Fruit fly (Drosophila melanogaster): ENCODE results near the gene B52.
A peak's percentile ranks its signal among the peaks of the same experiment; 100 is the strongest.

B52 gene

DNA sequence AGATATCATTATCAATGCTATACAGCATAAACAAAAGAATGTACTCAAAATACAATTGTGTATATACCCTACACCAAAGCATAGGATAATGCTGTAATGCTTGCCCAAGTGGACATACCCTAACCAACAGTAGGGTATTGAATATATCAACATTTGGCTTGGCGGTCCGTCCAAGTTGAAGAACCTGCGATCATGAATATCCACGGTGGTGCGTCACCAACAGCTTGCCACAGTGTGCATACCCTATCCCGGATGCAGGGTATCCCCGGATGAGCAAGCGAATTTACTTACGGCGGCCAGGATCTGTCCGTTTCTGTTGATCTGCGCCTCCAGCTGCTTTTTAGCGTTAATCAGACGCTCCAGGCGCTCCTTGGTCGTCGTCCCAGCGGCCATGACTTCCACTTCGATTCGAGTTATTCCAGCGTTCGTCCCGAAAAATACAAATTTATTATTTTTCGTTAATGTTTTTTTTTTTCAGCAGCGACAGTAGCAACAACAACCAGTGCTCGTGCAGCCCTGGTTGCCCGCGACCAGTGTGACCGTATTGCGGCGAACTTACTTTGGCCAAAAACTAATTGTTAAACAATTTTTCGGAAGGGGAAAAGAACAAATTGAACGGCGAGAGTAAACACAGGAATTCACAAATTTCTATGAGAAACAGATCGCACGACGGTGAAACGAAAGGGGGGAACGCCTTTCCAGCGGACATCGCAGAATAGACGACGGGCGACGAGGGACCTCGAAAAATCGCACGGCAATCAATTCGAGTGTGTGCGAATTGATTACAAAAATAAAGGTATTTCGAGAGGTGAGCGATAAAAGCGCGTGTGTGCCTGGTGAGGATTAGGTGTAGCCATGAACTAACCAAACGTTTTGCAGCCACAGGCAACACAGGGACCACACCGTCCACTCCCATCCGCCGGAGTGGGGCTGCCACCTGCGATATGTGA is 15.3 kb downstream of the B52 start, which contains the start of the genes Lkb1 and CG9588 (continued):
- TF ChIP-seq CG10565 (GFP tag; optimal IDR thresholded peaks at IDR 0.05) (no peak), fd102C (GFP tag; optimal IDR thresholded peaks at IDR 0.05) (no peak), CG1529 (GFP tag; optimal IDR thresholded peaks at IDR 0.05) (no peak), CG12104 (GFP tag; optimal IDR thresholded peaks at IDR 0.05) (no peak), yki (optimal IDR thresholded peaks at IDR 0.05) (no peak), Deaf1 (tag; optimal IDR thresholded peaks at IDR 0.05) (no peak), CG13894 (tag; optimal IDR thresholded peaks at IDR 0.05) (no peak), amos (GFP tag; IDR thresholded peaks at IDR 0.05; ENCODE audit: partially characterized antibody) (peak; percentile 23; the same call in 1 of the 2 replicates), corto (GFP tag; optimal IDR thresholded peaks at IDR 0.05) (no peak), D (optimal IDR thresholded peaks at IDR 0.05) (no peak), D (GFP tag; optimal IDR thresholded peaks at IDR 0.05) (peak; percentile 54), sug (tag; optimal IDR thresholded peaks at IDR 0.05) (no peak), pb (GFP tag; optimal IDR thresholded peaks at IDR 0.05) (peak; percentile 53), Camta (GFP tag; optimal IDR thresholded peaks at IDR 0.05) (peak; percentile 12), CG2875 (GFP tag; optimal IDR thresholded peaks at IDR 0.05) (peak; percentile 25), ranshi (GFP tag; IDR thresholded peaks at IDR 0.05) (peak; percentile 62), CG8924 (tag; optimal IDR thresholded peaks at IDR 0.05) (peak; percentile 61), H15 (GFP tag; IDR thresholded peaks at IDR 0.05) (peak; percentile 70), Lim3 (GFP tag; IDR thresholded peaks at IDR 0.05) (no peak), CG12744 (GFP tag; optimal IDR thresholded peaks at IDR 0.05) (no peak), Vsx1 (GFP tag; optimal IDR thresholded peaks at IDR 0.05) (no peak), nau (GFP tag; optimal IDR thresholded peaks at IDR 0.05) (no peak), exex (tag; optimal IDR thresholded peaks at IDR 0.05) (no peak), CG9797 (GFP tag; optimal IDR thresholded peaks at IDR 0.05) (peak; percentile 79), jing (GFP tag; optimal IDR thresholded peaks at IDR 0.05) (peak; percentile 27), CG8388 (GFP tag; optimal IDR thresholded peaks at IDR 0.05) (peak; percentile 31), h (optimal IDR thresholded peaks at IDR 0.05) (no peak), Spps (tag; optimal IDR thresholded peaks at IDR 0.05) (no peak), BEAF-32 (GFP tag; optimal IDR thresholded peaks at IDR 0.05) (peak; percentile 18), al (GFP tag; IDR thresholded peaks at IDR 0.05) (peak; percentile 48; the same call in 1 of the 2 replicates), ash1 (GFP tag; optimal IDR thresholded peaks at IDR 0.05) (no peak), CG2712 (tag; optimal IDR thresholded peaks at IDR 0.05) (peak; percentile 39), run (tag; optimal IDR thresholded peaks at IDR 0.05) (no peak), Dad (GFP tag; optimal IDR thresholded peaks at IDR 0.05) (peak; percentile 8), jigr1 (GFP tag; IDR thresholded peaks at IDR 0.05) (peak; percentile 79), CG17829 (tag; optimal IDR thresholded peaks at IDR 0.05) (no peak), cg (GFP tag; optimal IDR thresholded peaks at IDR 0.05) (no peak), HmgD (GFP tag; optimal IDR thresholded peaks at IDR 0.05) (no peak), CG10321 (GFP tag; IDR thresholded peaks at IDR 0.05) (peak; percentile 40; the same call in 1 of the 2 replicates), NK7.1 (GFP tag; optimal IDR thresholded peaks at IDR 0.05) (peak; percentile 34), chn (GFP tag; optimal IDR thresholded peaks at IDR 0.05) (peak; percentile 49), Adf1 (GFP tag; IDR thresholded peaks at IDR 0.05) (no peak), sisA (GFP tag; IDR thresholded peaks at IDR 0.05) (peak; percentile 87), pan (optimal IDR thresholded peaks at IDR 0.05) (no peak), pan (GFP tag; optimal IDR thresholded peaks at IDR 0.05 in 1 of 2, IDR thresholded peaks at IDR 0.05 in 1 of 2) (peak in 1 of 2 experiments; percentile 86), CG14710 (tag; optimal IDR thresholded peaks at IDR 0.05) (peak; percentile 27), Neu2 (GFP tag; optimal IDR thresholded peaks at IDR 0.05; ENCODE audit: borderline replicate concordance) (no peak), CG9817 (tag; optimal IDR thresholded peaks at IDR 0.05) (peak; percentile 44), Meics (GFP tag; optimal IDR thresholded peaks at IDR 0.05) (peak; percentile 41), ERR (GFP tag; optimal IDR thresholded peaks at IDR 0.05) (peak; percentile 17)
